Worm (Caenorhabditis elegans): ENCODE results near the gene dpy-31.
"Not testable (repeated sequence)": the region's sequence is repeated elsewhere in the genome, so short reads cannot be mapped to it uniquely, and the experiment has no call there.

The dpy-31 gene

DNA sequence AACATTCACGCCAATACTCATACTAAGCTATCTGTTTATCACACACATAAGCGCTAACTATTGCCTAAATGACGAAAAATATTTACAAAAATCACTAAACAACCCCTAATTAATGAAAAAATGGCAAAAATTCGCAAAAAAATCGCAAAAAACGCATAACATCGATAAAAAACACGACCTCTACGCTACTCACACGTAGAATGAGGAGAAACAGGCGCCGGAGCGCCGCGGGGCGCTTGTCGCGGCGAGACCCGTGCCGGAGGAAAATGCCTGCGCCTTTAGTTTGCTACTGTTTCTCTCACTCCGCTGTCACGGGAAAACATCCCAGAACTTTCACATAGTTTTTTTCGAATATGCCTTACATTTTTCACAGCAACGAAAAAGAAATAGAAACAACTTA is 35.9 kb downstream of the dpy-31 start:
- TF ChIP-seq efl-1 (optimal IDR thresholded peaks at IDR 0.05): peak in 1 of 2 experiments; percentile 24
- TF ChIP-seq efl-1 (GFP tag; optimal IDR thresholded peaks at IDR 0.05 in 1 of 2): not testable (repeated sequence)

DNA sequence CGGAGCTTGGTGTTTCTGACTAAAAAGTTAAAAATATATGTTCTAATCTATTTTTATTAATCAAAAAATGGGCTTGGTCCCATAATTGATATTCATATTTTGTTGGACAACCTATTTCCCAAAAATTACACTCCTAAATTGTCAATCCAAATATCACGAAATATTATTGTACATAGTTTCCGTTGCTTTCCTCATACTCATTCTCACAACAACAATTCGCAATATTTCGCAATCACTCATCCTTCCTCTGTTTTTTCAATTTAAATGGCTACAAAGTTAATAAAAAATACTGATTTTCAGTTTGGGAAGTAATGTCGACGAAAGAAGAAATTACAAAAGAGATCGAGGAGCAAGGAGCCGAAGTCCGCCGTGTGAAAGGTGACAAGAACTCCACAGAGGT is 36.7 kb downstream of the dpy-31 start, which contains the start of gene pars-1:
Gene pars-1 (plus strand): TSS at position 301 of the 400 bp plus-strand sequence.
- TF ChIP-seq xbp-1 (tag; optimal IDR thresholded peaks at IDR 0.05): no peak
- no peak for TF ChIP-seq pag-3 (tag; optimal IDR thresholded peaks at IDR 0.05; ENCODE audit: borderline replicate concordance, insufficient read depth)
- no peak for TF ChIP-seq unc-130 (tag; optimal IDR thresholded peaks at IDR 0.05)
- TF ChIP-seq dsc-1 (tag; optimal IDR thresholded peaks at IDR 0.05): no peak
- TF ChIP-seq F16B12.6 (tag; optimal IDR thresholded peaks at IDR 0.05): no peak
- no peak for TF ChIP-seq sptf-1 (tag; optimal IDR thresholded peaks at IDR 0.05)
- TF ChIP-seq nhr-19 (GFP tag; conservative IDR thresholded peaks at IDR 0.05): no peak
- no peak for TF ChIP-seq ceh-88 (GFP tag; IDR thresholded peaks at IDR 0.05)
- TF ChIP-seq zip-4 (GFP tag; optimal IDR thresholded peaks at IDR 0.05): no peak

DNA sequence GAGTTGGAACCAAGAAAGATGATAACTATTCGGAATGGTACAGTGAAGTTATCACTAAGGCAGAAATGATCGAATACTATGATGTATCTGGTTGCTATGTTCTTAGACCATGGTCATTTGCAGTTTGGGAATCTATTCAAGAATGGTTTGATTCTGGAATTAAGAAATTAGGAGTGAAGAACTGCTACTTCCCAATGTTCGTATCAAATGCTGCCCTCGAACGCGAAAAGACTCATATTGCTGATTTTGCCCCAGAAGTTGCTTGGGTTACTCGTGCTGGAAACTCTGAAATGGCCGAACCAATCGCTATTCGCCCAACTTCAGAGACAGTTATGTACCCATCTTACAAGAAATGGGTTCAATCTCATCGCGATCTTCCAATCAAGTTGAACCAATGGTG is 37.4 kb downstream of the dpy-31 start:
- TF ChIP-seq unc-130 (tag; optimal IDR thresholded peaks at IDR 0.05) (no peak), unc-86 (tag; optimal IDR thresholded peaks at IDR 0.05) (no peak), hlh-4 (tag; optimal IDR thresholded peaks at IDR 0.05) (no peak), ceh-8 (GFP tag; optimal IDR thresholded peaks at IDR 0.05) (no peak), ceh-63 (GFP tag; optimal IDR thresholded peaks at IDR 0.05) (no peak), egl-13 (tag; optimal IDR thresholded peaks at IDR 0.05) (no peak), elt-2 (tag; optimal IDR thresholded peaks at IDR 0.05) (no peak), jun-1 (tag; optimal IDR thresholded peaks at IDR 0.05) (no peak)

DNA sequence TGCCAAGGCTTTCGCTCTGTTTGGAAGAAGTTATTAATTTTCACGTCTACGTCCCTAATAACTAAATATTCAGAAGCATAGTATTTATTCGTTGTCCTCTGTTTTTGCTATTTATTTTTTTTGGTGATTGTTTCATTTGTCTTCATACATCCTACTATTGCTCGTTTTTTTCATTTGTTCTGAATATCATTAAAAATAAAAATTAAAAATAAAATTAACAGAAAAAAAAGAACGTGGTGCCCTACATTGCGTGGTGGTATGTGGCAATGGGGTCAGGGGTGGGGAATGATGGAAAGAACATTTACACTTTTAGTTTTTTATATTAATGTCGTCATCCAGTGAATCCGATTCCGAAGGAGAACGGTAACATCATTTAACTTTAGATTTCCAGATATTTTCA is 39.1 kb downstream of the dpy-31 start, which contains the start of gene ztf-31:
Gene ztf-31 (plus strand): TSS at position 301 of the 400 bp plus-strand sequence.
- TF ChIP-seq dpl-1 (GFP tag; optimal IDR thresholded peaks at IDR 0.05) (no peak), skn-1 (tag; optimal IDR thresholded peaks at IDR 0.05) (no peak), ceh-90 (tag; optimal IDR thresholded peaks at IDR 0.05) (no peak), blmp-1 (tag; optimal IDR thresholded peaks at IDR 0.05) (no peak), lin-14 (GFP tag; optimal IDR thresholded peaks at IDR 0.05) (no peak), aha-1 (tag; optimal IDR thresholded peaks at IDR 0.05) (no peak), nhr-19 (GFP tag; conservative IDR thresholded peaks at IDR 0.05) (no peak), grh-1 (GFP tag; IDR thresholded peaks at IDR 0.05) (no peak), mep-1 (tag; optimal IDR thresholded peaks at IDR 0.05) (no peak), aly-2 (tag; optimal IDR thresholded peaks at IDR 0.05) (no peak), mab-9 (GFP tag; IDR thresholded peaks at IDR 0.05) (no peak), tlp-1 (tag; optimal IDR thresholded peaks at IDR 0.05) (no peak), vab-15 (tag; optimal IDR thresholded peaks at IDR 0.05) (no peak), nhr-20 (tag; optimal IDR thresholded peaks at IDR 0.05) (no peak), zip-4 (GFP tag; optimal IDR thresholded peaks at IDR 0.05) (no peak), lsy-2 (tag; optimal IDR thresholded peaks at IDR 0.05) (no peak), fkh-4 (tag; optimal IDR thresholded peaks at IDR 0.05; ENCODE audit: borderline replicate concordance) (no peak), nhr-11 (tag; optimal IDR thresholded peaks at IDR 0.05) (no peak)

DNA sequence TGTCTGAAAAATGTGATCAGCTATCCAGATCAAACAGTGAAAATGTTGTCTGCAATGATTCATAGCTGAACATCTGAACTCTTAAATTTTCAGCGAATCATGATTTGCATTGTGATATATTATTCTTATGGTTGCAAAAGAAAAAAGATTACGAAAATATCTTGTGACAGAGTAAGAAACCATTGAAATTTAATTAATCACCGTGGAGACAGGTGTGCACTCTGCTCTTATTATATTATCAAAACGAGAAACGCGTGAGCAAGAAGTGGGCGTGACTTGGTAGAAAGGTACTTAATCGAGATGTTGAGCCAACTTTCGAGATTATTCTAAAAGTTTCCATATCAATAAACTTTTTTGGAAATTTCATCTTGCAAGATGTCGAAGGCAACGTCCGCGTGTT is 41.0 kb downstream of the dpy-31 start, which contains the start of gene osm-10:
Gene osm-10 (plus strand): TSS at position 293 of the 400 bp plus-strand sequence.
- TF ChIP-seq nhr-47 (tag; optimal IDR thresholded peaks at IDR 0.05): peak; percentile 34
- TF ChIP-seq snu-23 (GFP tag; optimal IDR thresholded peaks at IDR 0.05): no peak
- no peak for TF ChIP-seq alr-1 (tag; optimal IDR thresholded peaks at IDR 0.05; ENCODE audit: borderline replicate concordance)
- TF ChIP-seq lin-14 (GFP tag; optimal IDR thresholded peaks at IDR 0.05): no peak
- TF ChIP-seq nhr-28 (tag; optimal IDR thresholded peaks at IDR 0.05): no peak
- no peak for TF ChIP-seq sup-37 (GFP tag; optimal IDR thresholded peaks at IDR 0.05)
- TF ChIP-seq hlh-17 (GFP tag; optimal IDR thresholded peaks at IDR 0.05; ENCODE audit: borderline replicate concordance): no peak
- TF ChIP-seq nhr-19 (GFP tag; conservative IDR thresholded peaks at IDR 0.05): no peak
- TF ChIP-seq Y116A8C.19 (tag; optimal IDR thresholded peaks at IDR 0.05; ENCODE audit: borderline replicate concordance): no peak
- no peak for TF ChIP-seq lin-13 (GFP tag; optimal IDR thresholded peaks at IDR 0.05)
- TF ChIP-seq nhr-71 (tag; optimal IDR thresholded peaks at IDR 0.05): peak; percentile 49
- no peak for TF ChIP-seq ceh-88 (GFP tag; IDR thresholded peaks at IDR 0.05)
- no peak for TF ChIP-seq nhr-12 (tag; optimal IDR thresholded peaks at IDR 0.05)
- TF ChIP-seq ceh-90 (tag; optimal IDR thresholded peaks at IDR 0.05): no peak
- TF ChIP-seq lsy-2 (tag; optimal IDR thresholded peaks at IDR 0.05): no peak
- no peak for TF ChIP-seq fos-1 (tag; optimal IDR thresholded peaks at IDR 0.05)
- no peak for TF ChIP-seq nhr-90 (tag; optimal IDR thresholded peaks at IDR 0.05; ENCODE audit: poor library complexity)
- TF ChIP-seq mep-1 (tag; optimal IDR thresholded peaks at IDR 0.05): no peak
- no peak for TF ChIP-seq fkh-4 (tag; optimal IDR thresholded peaks at IDR 0.05; ENCODE audit: borderline replicate concordance)
- no peak for TF ChIP-seq ceh-63 (GFP tag; optimal IDR thresholded peaks at IDR 0.05)

Data from whole organism, L1 larva.